Worm (Caenorhabditis elegans) whole organism, L1 larva: Measurements from ENCODE around the gene gst-35.

Experiments
- C04F5.9 ChIP-seq: sonication (generic microtip); optimal IDR thresholded peaks from 2 replicates; lab custom pipeline; 2016; ENCODE audit warnings: missing genetic modification characterization, missing compliant biosample characterization
- alr-1 ChIP-seq: fragments of 200-800 bp; sonication (Bioruptor generic); optimal IDR thresholded peaks from 2 replicates; lab custom pipeline; 2018; ENCODE audit warnings: borderline replicate concordance, mild to moderate bottlenecking, missing genetic modification characterization, missing compliant biosample characterization
- aly-2 ChIP-seq: fragments of 150-350 bp; optimal IDR thresholded peaks from 2 replicates; lab custom pipeline; 2014; ENCODE audit warnings: missing biosample characterization, missing genetic modification characterization
- ceh-63 ChIP-seq: fragments of 200-800 bp; sonication (Bioruptor generic); optimal IDR thresholded peaks from 2 replicates; lab custom pipeline; 2018; ENCODE audit warnings: mild to moderate bottlenecking, missing genetic modification characterization, missing compliant biosample characterization
- ceh-82 ChIP-seq, 3 experiments: fragments of 150-350 bp in 1 of 3; sonication (generic microtip) in 2 of 3; optimal IDR thresholded peaks; 2 replicates each; lab custom pipeline; 2014 to 2017; ENCODE audit warnings: missing biosample characterization in 3 of 3, missing genetic modification characterization in 3 of 3
- ceh-88 ChIP-seq: fragments of 200-800 bp; sonication (Bioruptor generic); IDR thresholded peaks from 2 replicates; pipeline ENCODE4 v1.3.6; 2022; ENCODE audit warnings: missing genetic modification characterization, missing compliant biosample characterization
- ceh-90 ChIP-seq: sonication (generic microtip); optimal IDR thresholded peaks from 2 replicates; lab custom pipeline; 2016; ENCODE audit warnings: missing genetic modification characterization, missing compliant biosample characterization
- dsc-1 ChIP-seq: sonication (generic microtip); optimal IDR thresholded peaks from 2 replicates; lab custom pipeline; 2016; ENCODE audit warnings: mild to moderate bottlenecking, missing genetic modification characterization, missing compliant biosample characterization
- efl-1 ChIP-seq, 4 experiments: fragments of 150-350 bp; optimal IDR thresholded peaks in 3 of 4; peaks in 1 of 4; 1 replicate in 1 of 4; 2 replicates in 3 of 4; lab custom pipeline; 2014; ENCODE audit warnings: missing biosample characterization in 2 of 4, missing genetic modification characterization in 2 of 4, missing genetic modification reagents in 2 of 4
- egl-13 ChIP-seq: sonication (generic microtip); optimal IDR thresholded peaks from 2 replicates; lab custom pipeline; 2016; ENCODE audit warnings: missing genotype, missing genetic modification reagents, missing genetic modification characterization, missing compliant biosample characterization
- egl-27 ChIP-seq, 2 experiments: fragments of 150-350 bp in 1 of 2; sonication (generic microtip); optimal IDR thresholded peaks; 3 replicates each; lab custom pipeline; 2017 to 2018; ENCODE audit warnings: missing biosample characterization in 2 of 2, missing genetic modification characterization in 2 of 2, missing genetic modification reagents in 2 of 2
- elt-3 ChIP-seq, 6 experiments: fragments of 150-350 bp in 1 of 6; sonication (generic microtip); optimal IDR thresholded peaks; 2 replicates each; lab custom pipeline; 2017 to 2018; ENCODE audit warnings: missing biosample characterization in 6 of 6, missing genetic modification characterization in 6 of 6, inconsistent platforms in 1 of 6
- ets-5 ChIP-seq: fragments of 200-800 bp; sonication (Bioruptor generic); IDR thresholded peaks from 2 replicates; pipeline ENCODE4 v1.3.6; 2022; ENCODE audit warnings: missing genetic modification characterization, missing compliant biosample characterization
- fkh-10 ChIP-seq: sonication (generic microtip); optimal IDR thresholded peaks from 2 replicates; lab custom pipeline; 2017; ENCODE audit warnings: missing biosample characterization, missing genetic modification reagents, missing genetic modification characterization
- fkh-8 ChIP-seq: sonication (generic microtip); optimal IDR thresholded peaks from 2 replicates; lab custom pipeline; 2016; ENCODE audit warnings: mild to moderate bottlenecking, missing genetic modification characterization, missing compliant biosample characterization
- fos-1 ChIP-seq: fragments of 150-350 bp; optimal IDR thresholded peaks from 2 replicates; lab custom pipeline; 2014; ENCODE audit warnings: missing biosample characterization, missing genetic modification characterization
- hlh-17 ChIP-seq: fragments of 200-800 bp; sonication (Bioruptor generic); optimal IDR thresholded peaks from 2 replicates; lab custom pipeline; 2018; ENCODE audit warnings: missing genetic modification characterization, mild to moderate bottlenecking, missing compliant biosample characterization, moderate library complexity, borderline replicate concordance
- hpl-2 ChIP-seq: fragments of 150-350 bp; optimal IDR thresholded peaks from 2 replicates; lab custom pipeline; 2014; ENCODE audit warnings: missing biosample characterization, missing genetic modification reagents, missing genetic modification characterization
- jun-1 ChIP-seq: fragments of 150-350 bp; optimal IDR thresholded peaks from 2 replicates; lab custom pipeline; 2014; ENCODE audit warnings: missing biosample characterization, missing genetic modification reagents, missing genetic modification characterization
- lin-13 ChIP-seq: fragments of 150-350 bp; optimal IDR thresholded peaks from 2 replicates; lab custom pipeline; 2014; ENCODE audit warnings: missing biosample characterization, missing genetic modification reagents, missing genetic modification characterization
- lin-15B ChIP-seq: fragments of 150-350 bp; sonication (generic microtip); optimal IDR thresholded peaks from 3 replicates; lab custom pipeline; 2014; ENCODE audit warnings: missing biosample characterization, missing genetic modification characterization
- lin-39 ChIP-seq: fragments of 150-350 bp; optimal IDR thresholded peaks from 2 replicates; lab custom pipeline; 2014; ENCODE audit warnings: missing biosample characterization, missing genetic modification reagents, missing genetic modification characterization
- lir-3 ChIP-seq: sonication (generic microtip); optimal IDR thresholded peaks from 2 replicates; lab custom pipeline; 2016; ENCODE audit warnings: mild to moderate bottlenecking, missing genetic modification characterization, moderate library complexity, missing compliant biosample characterization; ENCODE audit not compliant: poor library complexity
- lsy-2 ChIP-seq, 2 experiments: fragments of 150-350 bp; optimal IDR thresholded peaks; 2 replicates each; lab custom pipeline; 2014; ENCODE audit warnings: missing biosample characterization in 2 of 2, missing genetic modification characterization in 2 of 2
- mdl-1 ChIP-seq, 2 experiments: fragments of 150-350 bp; optimal IDR thresholded peaks; 2 replicates each; lab custom pipeline; 2014 to 2017; ENCODE audit warnings: missing biosample characterization in 2 of 2, missing genetic modification characterization in 2 of 2, inconsistent platforms in 1 of 2
- mef-2 ChIP-seq: fragments of 150-350 bp; optimal IDR thresholded peaks from 2 replicates; lab custom pipeline; 2014; ENCODE audit warnings: missing biosample characterization, missing genetic modification characterization
- mep-1 ChIP-seq: fragments of 150-350 bp; optimal IDR thresholded peaks from 2 replicates; lab custom pipeline; 2014; ENCODE audit warnings: missing biosample characterization, missing genetic modification characterization
- nhr-12 ChIP-seq: sonication (generic microtip); optimal IDR thresholded peaks from 2 replicates; lab custom pipeline; 2017; ENCODE audit warnings: missing biosample characterization, missing genetic modification characterization
- nhr-20 ChIP-seq: sonication (generic microtip); optimal IDR thresholded peaks from 2 replicates; lab custom pipeline; 2016; ENCODE audit warnings: mild to moderate bottlenecking, missing genetic modification characterization, missing compliant biosample characterization
- nhr-237 ChIP-seq: fragments of 150-350 bp; optimal IDR thresholded peaks from 2 replicates; lab custom pipeline; 2014; ENCODE audit warnings: missing biosample characterization, missing genetic modification characterization
- nhr-47 ChIP-seq: sonication (generic microtip); optimal IDR thresholded peaks from 2 replicates; lab custom pipeline; 2016; ENCODE audit warnings: mild to moderate bottlenecking, missing genetic modification characterization, moderate library complexity, missing compliant biosample characterization
- nhr-76 ChIP-seq: sonication (generic microtip); optimal IDR thresholded peaks from 2 replicates; lab custom pipeline; 2017; ENCODE audit warnings: missing biosample characterization, missing genetic modification characterization
- nhr-85 ChIP-seq: sonication (generic microtip); peaks from one replicate; lab custom pipeline; 2016; ENCODE audit warnings: missing genetic modification characterization, inconsistent platforms, missing compliant biosample characterization
- skn-1 ChIP-seq: fragments of 150-350 bp; optimal IDR thresholded peaks from 2 replicates; lab custom pipeline; 2014; ENCODE audit warnings: missing biosample characterization, missing genetic modification characterization
- snu-23 ChIP-seq: sonication (generic microtip); optimal IDR thresholded peaks from 2 replicates; lab custom pipeline; 2016; ENCODE audit warnings: missing genetic modification characterization, missing compliant biosample characterization
- sup-37 ChIP-seq: fragments of 200-800 bp; sonication (Bioruptor generic); optimal IDR thresholded peaks from 2 replicates; lab custom pipeline; 2018; ENCODE audit warnings: mild to moderate bottlenecking, missing genetic modification characterization, missing compliant biosample characterization
- swsn-7 ChIP-seq: sonication (generic microtip); optimal IDR thresholded peaks from 2 replicates; lab custom pipeline; 2016; ENCODE audit warnings: missing genetic modification characterization, missing compliant biosample characterization
- unc-30 ChIP-seq: sonication (generic microtip); optimal IDR thresholded peaks from 2 replicates; lab custom pipeline; 2017; ENCODE audit warnings: missing biosample characterization, missing genetic modification characterization
- unc-62 ChIP-seq: fragments of 150-350 bp; optimal IDR thresholded peaks from 2 replicates; lab custom pipeline; 2014; ENCODE audit warnings: missing biosample characterization, missing genetic modification reagents, missing genetic modification characterization
- unc-98 ChIP-seq: fragments of 200-800 bp; sonication (Bioruptor generic); IDR thresholded peaks from 2 replicates; pipeline ENCODE4 v1.3.6; 2022; ENCODE audit warnings: missing genetic modification characterization, missing compliant biosample characterization
- xbp-1 ChIP-seq: sonication (generic microtip); optimal IDR thresholded peaks from 2 replicates; lab custom pipeline; 2016; ENCODE audit warnings: missing genetic modification characterization, missing compliant biosample characterization
- zag-1 ChIP-seq: fragments of 150-350 bp; optimal IDR thresholded peaks from 2 replicates; lab custom pipeline; 2014; ENCODE audit warnings: missing biosample characterization, missing genetic modification characterization
- ztf-11 ChIP-seq, 2 experiments: sonication (generic microtip); optimal IDR thresholded peaks; 2 replicates each; lab custom pipeline; 2016 to 2017; ENCODE audit warnings: missing genetic modification characterization in 2 of 2, missing biosample characterization in 1 of 2, missing compliant biosample characterization in 1 of 2
- ztf-4 ChIP-seq: fragments of 150-350 bp; optimal IDR thresholded peaks from 2 replicates; lab custom pipeline; 2014; ENCODE audit warnings: missing biosample characterization, missing genetic modification characterization

Gene gst-35

ce11 chrII:15232705-15233104, 47.5 kb upstream of the gst-35 start, which contains the start of gene Y46E12BL.2 (continued):
- TF ChIP-seq mdl-1 (tag; optimal IDR thresholded peaks at IDR 0.05; lab: Kevin White, UChicago) (peak in 1 of 2 experiments; percentile 48), unc-98 (GFP tag; lab: Robert Waterston, UW) (peak; percentile 5; the same call in 1 of the 2 replicates), ceh-63 (GFP tag; lab: Kevin White, UChicago) (no peak), nhr-20 (tag; lab: Kevin White, UChicago) (peak; percentile 71), fos-1 (no peak), nhr-85 (tag; lab: Kevin White, UChicago) (peak; percentile 88), hlh-17 (GFP tag; lab: Kevin White, UChicago) (no peak), mef-2 (no peak), lin-15B (peak; percentile 74), nhr-76 (tag; lab: Kevin White, UChicago) (no peak), xbp-1 (peak; percentile 68), fkh-8 (peak; percentile 84), lin-13 (peak; percentile 81), lin-39 (no peak), nhr-12 (no peak), sup-37 (GFP tag; lab: Kevin White, UChicago) (no peak), ets-5 (no peak), hpl-2 (GFP tag; lab: Kevin White, UChicago) (no peak), egl-13 (tag; lab: Kevin White, UChicago) (peak; percentile 70), efl-1 (optimal IDR thresholded peaks at IDR 0.05; lab: Kevin White, UChicago) (peak; percentile 80 to 95), efl-1 (GFP tag; optimal IDR thresholded peaks at IDR 0.05 in 1 of 2; lab: Kevin White, UChicago) (peak; percentile 93 to 99), zag-1 (no peak), lir-3 (tag; lab: Kevin White, UChicago) (no peak), nhr-237 (tag; lab: Kevin White, UChicago) (peak; percentile 10), ceh-90 (peak; percentile 84), mep-1 (tag; lab: Kevin White, UChicago) (peak; percentile 80), fkh-10 (GFP tag; lab: Kevin White, UChicago) (peak; percentile 22), jun-1 (peak; percentile 66), aly-2 (tag; lab: Kevin White, UChicago) (no peak), swsn-7 (tag; lab: Kevin White, UChicago) (peak; percentile 71), nhr-47 (tag; lab: Kevin White, UChicago) (peak; percentile 85), lsy-2 (tag; optimal IDR thresholded peaks at IDR 0.05; lab: Kevin White, UChicago) (peak; percentile 78 to 89), ztf-4 (tag; lab: Kevin White, UChicago) (peak; percentile 17), C04F5.9 (tag; lab: Kevin White, UChicago) (peak; percentile 38), elt-3 (tag; optimal IDR thresholded peaks at IDR 0.05; lab: Kevin White, UChicago) (peak in 1 of 6 experiments; percentile 78), ceh-82 (tag; optimal IDR thresholded peaks at IDR 0.05; lab: Kevin White, UChicago) (peak; percentile 33 to 90 (median 64)), snu-23 (peak; percentile 83), dsc-1 (peak; percentile 67), unc-62 (GFP tag; lab: Kevin White, UChicago) (no peak), egl-27 (tag; optimal IDR thresholded peaks at IDR 0.05; lab: Kevin White, UChicago) (no peak), skn-1 (tag; lab: Kevin White, UChicago) (peak; percentile 85), unc-30 (no peak), alr-1 (tag; lab: Kevin White, UChicago) (no peak)

ce11 chrII:15229785-15230393, 44.7 kb upstream of the gst-35 start, which contains the start of gene spsb-2:
Gene spsb-2 (plus strand): TSS chrII:15230343.
- peak; percentile 57 for TF ChIP-seq nhr-85 (tag; lab: Kevin White, UChicago)
- TF ChIP-seq ceh-88 (GFP tag; lab: Robert Waterston, UW): 0 out of 2 replicates have a peak, but pooled peaks have one; percentile 7
- TF ChIP-seq egl-13 (tag; lab: Kevin White, UChicago): no peak
- no peak for TF ChIP-seq efl-1 (optimal IDR thresholded peaks at IDR 0.05; lab: Kevin White, UChicago)
- TF ChIP-seq efl-1 (GFP tag; optimal IDR thresholded peaks at IDR 0.05 in 1 of 2; lab: Kevin White, UChicago): peak in 1 of 2 experiments; percentile 17
- no peak for TF ChIP-seq ztf-11 (tag; optimal IDR thresholded peaks at IDR 0.05; lab: Kevin White, UChicago)
- TF ChIP-seq, all 84 proteins: peak for 3
